Fruit fly (Drosophila melanogaster): ENCODE data around the gene BicD.

Gene BicD

dm6 chr2L:17429788-17430587, 43.0 kb downstream of the BicD start (continued):
- peak; percentile 79 for TF ChIP-seq CG6854 (GFP tag; optimal IDR thresholded peaks at IDR 0.05)
- TF ChIP-seq Lpt (GFP tag; optimal IDR thresholded peaks at IDR 0.05): peak; percentile 93
- peak; percentile 94 for TF ChIP-seq Eip78C (GFP tag)
- TF ChIP-seq Smox (GFP tag; optimal IDR thresholded peaks at IDR 0.05): peak; percentile 77
- peak; percentile 72 for TF ChIP-seq CG1621 (tag; optimal IDR thresholded peaks at IDR 0.05)
- TF ChIP-seq CG16779 (tag; optimal IDR thresholded peaks at IDR 0.05): peak; percentile 87
- peak; percentile 87 for TF ChIP-seq CG6276 (GFP tag; optimal IDR thresholded peaks at IDR 0.05)
- TF ChIP-seq CG8632 (GFP tag; optimal IDR thresholded peaks at IDR 0.05): peak; percentile 97
- TF ChIP-seq Ets21C (GFP tag; optimal IDR thresholded peaks at IDR 0.05): peak; percentile 46
- peak; percentile 94 for TF ChIP-seq esn (GFP tag; optimal IDR thresholded peaks at IDR 0.05)
- peak; percentile 62 for TF ChIP-seq Ets96B (tag; optimal IDR thresholded peaks at IDR 0.05)
- TF ChIP-seq Met (GFP tag; optimal IDR thresholded peaks at IDR 0.05): peak; percentile 94
- peak; percentile 88 for TF ChIP-seq lz (GFP tag; optimal IDR thresholded peaks at IDR 0.05)
- TF ChIP-seq Blimp-1 (GFP tag; optimal IDR thresholded peaks at IDR 0.05): peak; percentile 82
- peak; percentile 64 for TF ChIP-seq dsx (GFP tag; optimal IDR thresholded peaks at IDR 0.05; ENCODE audit: poor library complexity, severe bottlenecking)

dm6 chr2L:17427929-17428456, 45.0 kb downstream of the BicD start:
- no peak for TF ChIP-seq Hr39 (GFP tag; optimal IDR thresholded peaks at IDR 0.05)
- no peak for TF ChIP-seq Sox15 (GFP tag; optimal IDR thresholded peaks at IDR 0.05)
- no peak for TF ChIP-seq Smox (GFP tag; optimal IDR thresholded peaks at IDR 0.05)
- TF ChIP-seq esn (GFP tag; optimal IDR thresholded peaks at IDR 0.05): peak; percentile 11
- peak; percentile 22 for TF ChIP-seq Lpt (GFP tag; optimal IDR thresholded peaks at IDR 0.05)
- peak; percentile 27 for TF ChIP-seq CG7368 (GFP tag; optimal IDR thresholded peaks at IDR 0.05)
- TF ChIP-seq CG15336 (GFP tag; IDR thresholded peaks at IDR 0.05): peak; percentile 59
- TF ChIP-seq achi (GFP tag; optimal IDR thresholded peaks at IDR 0.05): no peak
- TF ChIP-seq Ets96B (tag; optimal IDR thresholded peaks at IDR 0.05): peak; percentile 32
- peak; percentile 28 for TF ChIP-seq CG6276 (GFP tag; optimal IDR thresholded peaks at IDR 0.05)
- TF ChIP-seq svp (GFP tag): peak; percentile 92
- no peak for TF ChIP-seq OdsH (GFP tag; optimal IDR thresholded peaks at IDR 0.05)
- TF ChIP-seq acj6 (GFP tag; optimal IDR thresholded peaks at IDR 0.05): no peak
- peak; percentile 8 for TF ChIP-seq CG3032 (tag; optimal IDR thresholded peaks at IDR 0.05)
- peak; percentile 42 for TF ChIP-seq net (GFP tag; optimal IDR thresholded peaks at IDR 0.05)
- peak; percentile 0 to 14 for TF ChIP-seq salr (GFP tag; optimal IDR thresholded peaks at IDR 0.05)
- no peak for TF ChIP-seq CG11294 (GFP tag; IDR thresholded peaks at IDR 0.05)
- no peak for TF ChIP-seq fd85E (GFP tag; optimal IDR thresholded peaks at IDR 0.05)
- peak; percentile 63 for TF ChIP-seq CG6808 (GFP tag; optimal IDR thresholded peaks at IDR 0.05)
- no peak for TF ChIP-seq CG31627 (GFP tag; optimal IDR thresholded peaks at IDR 0.05)
- TF ChIP-seq Blimp-1 (GFP tag; optimal IDR thresholded peaks at IDR 0.05): no peak
- no peak for TF ChIP-seq CG11762 (GFP tag; optimal IDR thresholded peaks at IDR 0.05; ENCODE audit: insufficient read depth)
- TF ChIP-seq vri (GFP tag; optimal IDR thresholded peaks at IDR 0.05): peak; percentile 63
- TF ChIP-seq CG4318 (GFP tag; optimal IDR thresholded peaks at IDR 0.05): no peak
- peak; percentile 59; the same call in 1 of the 3 replicates for TF ChIP-seq CG8119 (GFP tag; IDR thresholded peaks at IDR 0.05)
- TF ChIP-seq CG1621 (tag; optimal IDR thresholded peaks at IDR 0.05): peak; percentile 69
- TF ChIP-seq dac (GFP tag; optimal IDR thresholded peaks at IDR 0.05): no peak
- TF ChIP-seq Eip78C (GFP tag): peak; percentile 80
- no peak for TF ChIP-seq CG6792 (GFP tag; optimal IDR thresholded peaks at IDR 0.05)
- peak; percentile 55 for TF ChIP-seq dsx (GFP tag; optimal IDR thresholded peaks at IDR 0.05; ENCODE audit: poor library complexity, severe bottlenecking)
- TF ChIP-seq topi (GFP tag; optimal IDR thresholded peaks at IDR 0.05): peak; percentile 8
- peak; percentile 23 for TF ChIP-seq fd59A (GFP tag; optimal IDR thresholded peaks at IDR 0.05)
- peak; percentile 65 for TF ChIP-seq fkh (GFP tag; optimal IDR thresholded peaks at IDR 0.05)
- peak; percentile 81 for TF ChIP-seq CG9139 (GFP tag; optimal IDR thresholded peaks at IDR 0.05)
- peak; percentile 44 for TF ChIP-seq CG16779 (tag; optimal IDR thresholded peaks at IDR 0.05)
- TF ChIP-seq Ets21C (GFP tag; optimal IDR thresholded peaks at IDR 0.05): no peak
- TF ChIP-seq Sox102F (GFP tag; optimal IDR thresholded peaks at IDR 0.05): peak; percentile 39
- TF ChIP-seq CG11902 (GFP tag; optimal IDR thresholded peaks at IDR 0.05): no peak
- TF ChIP-seq lz (GFP tag; optimal IDR thresholded peaks at IDR 0.05): no peak
- TF ChIP-seq CG32006 (GFP tag; optimal IDR thresholded peaks at IDR 0.05): no peak
- peak; percentile 25 for TF ChIP-seq CG6854 (GFP tag; optimal IDR thresholded peaks at IDR 0.05)
- TF ChIP-seq pdm3 (GFP tag; optimal IDR thresholded peaks at IDR 0.05): peak; percentile 7
- no peak for TF ChIP-seq CG8632 (GFP tag; optimal IDR thresholded peaks at IDR 0.05)
- TF ChIP-seq CG34406 (GFP tag; optimal IDR thresholded peaks at IDR 0.05): peak; percentile 1
